Fruit fly (Drosophila melanogaster) whole organism, wandering third instar larva: ENCODE data around the gene gish.

Experiments
- Abd-B ChIP-seq: fragments of >200 bp; optimal IDR thresholded peaks from 2 replicates; lab custom pipeline; 2017; ENCODE audit warnings: missing biosample characterization, missing genetic modification characterization
- CG32264 ChIP-seq: fragments of 200-800 bp; sonication (Bioruptor generic); optimal IDR thresholded peaks from 2 replicates; lab custom pipeline; 2016; ENCODE audit warnings: missing biosample characterization, missing genetic modification characterization
- CG9705 ChIP-seq: fragments of 200-800 bp; sonication (Bioruptor generic); optimal IDR thresholded peaks from 2 replicates; lab custom pipeline; 2018; ENCODE audit warnings: missing biosample characterization, mild to moderate bottlenecking, missing genetic modification characterization
- Dfd ChIP-seq: fragments of >200 bp; optimal IDR thresholded peaks from 2 replicates; lab custom pipeline; 2017; ENCODE audit warnings: missing biosample characterization, missing genetic modification characterization
- Dif ChIP-seq: fragments of 200-275, 200-300 bp; sonication (Bioruptor generic); optimal IDR thresholded peaks from 2 replicates; lab custom pipeline; 2018; ENCODE audit warnings: missing biosample characterization, missing genetic modification characterization; ENCODE audit not compliant: partially characterized antibody
- HLH106 ChIP-seq: fragments of 200-800 bp; optimal IDR thresholded peaks from 3 replicates; lab custom pipeline; 2019; ENCODE audit warnings: missing biosample characterization, mild to moderate bottlenecking, missing genetic modification characterization, moderate library complexity
- Hnf4 ChIP-seq: fragments of 200-800 bp; sonication (Bioruptor generic); optimal IDR thresholded peaks from 2 replicates; lab custom pipeline; 2016; ENCODE audit warnings: missing biosample characterization, mild to moderate bottlenecking, missing genetic modification characterization
- Hr78 ChIP-seq: fragments of >200 bp; optimal IDR thresholded peaks from 2 replicates; lab custom pipeline; 2017; ENCODE audit warnings: missing biosample characterization, missing genetic modification characterization
- Hr83 ChIP-seq: fragments of 200-300 bp; sonication (Bioruptor generic); optimal IDR thresholded peaks from 2 replicates; lab custom pipeline; 2016; ENCODE audit warnings: missing biosample characterization, mild to moderate bottlenecking, missing genetic modification characterization, moderate library complexity; ENCODE audit not compliant: poor library complexity, severe bottlenecking
- Mio ChIP-seq: sonication (Bioruptor generic); optimal IDR thresholded peaks from 2 replicates; lab custom pipeline; 2016; ENCODE audit warnings: missing biosample characterization, missing genetic modification characterization
- Myc ChIP-seq: fragments of >200 bp; optimal IDR thresholded peaks from 2 replicates; lab custom pipeline; 2017
- N ChIP-seq: fragments of >200 bp; optimal IDR thresholded peaks from 2 replicates; lab custom pipeline; 2018; ENCODE audit warnings: missing biosample characterization, missing external identifiers, missing genetic modification characterization
- OdsH ChIP-seq: fragments of 200-800 bp; sonication (Bioruptor generic); optimal IDR thresholded peaks from 2 replicates; lab custom pipeline; 2016; ENCODE audit warnings: missing biosample characterization, mild to moderate bottlenecking, missing genetic modification characterization
- Rel ChIP-seq, 2 experiments: fragments of 200-800 bp; sonication (Bioruptor generic) in 1 of 2; optimal IDR thresholded peaks; 2 replicates in 1 of 2; 3 replicates in 1 of 2; lab custom pipeline; 2016 to 2019; ENCODE audit warnings: mild to moderate bottlenecking in 2 of 2, missing biosample characterization in 2 of 2, missing genetic modification characterization in 2 of 2, moderate library complexity in 1 of 2
- Sp1 ChIP-seq: fragments of 200-800 bp; sonication (Bioruptor generic); optimal IDR thresholded peaks from 3 replicates; lab custom pipeline; 2019; ENCODE audit warnings: missing biosample characterization, mild to moderate bottlenecking, missing genetic modification characterization, moderate library complexity
- Vsx2 ChIP-seq: fragments of 200-300, 225-300 bp; sonication (Bioruptor generic); optimal IDR thresholded peaks from 2 replicates; lab custom pipeline; 2018; ENCODE audit warnings: missing biosample characterization, missing genetic modification characterization; ENCODE audit not compliant: partially characterized antibody
- brk ChIP-seq: fragments of 200-800 bp; sonication (Bioruptor generic); optimal IDR thresholded peaks from 2 replicates; lab custom pipeline; 2016; ENCODE audit warnings: missing biosample characterization, mild to moderate bottlenecking, missing genetic modification characterization
- dl ChIP-seq, 2 experiments: fragments of 175-275, 200-275 bp in 1 of 2; fragments of 200-275 bp in 1 of 2; sonication (Bioruptor generic); optimal IDR thresholded peaks; lab custom pipeline; 2018; ENCODE audit warnings: mild to moderate bottlenecking in 2 of 2, missing biosample characterization in 2 of 2, missing genetic modification characterization in 2 of 2, moderate library complexity in 2 of 2; ENCODE audit not compliant: partially characterized antibody in 2 of 2, insufficient read depth in 1 of 2
- dmrt93B ChIP-seq: fragments of 200-800 bp; sonication (Bioruptor generic); optimal IDR thresholded peaks from 2 replicates; lab custom pipeline; 2018; ENCODE audit warnings: missing biosample characterization, mild to moderate bottlenecking, missing genetic modification characterization
- dsf ChIP-seq: sonication (Bioruptor generic); optimal IDR thresholded peaks from 2 replicates; lab custom pipeline; 2016; ENCODE audit warnings: missing biosample characterization, missing genetic modification characterization, borderline replicate concordance
- ey ChIP-seq: fragments of 200-800 bp; sonication (Bioruptor generic); optimal IDR thresholded peaks from 2 replicates; lab custom pipeline; 2016; ENCODE audit warnings: missing biosample characterization, missing genetic modification characterization
- fru ChIP-seq: fragments of 200-800 bp; sonication (Bioruptor generic); optimal IDR thresholded peaks from 3 replicates; lab custom pipeline; 2016; ENCODE audit warnings: missing biosample characterization, mild to moderate bottlenecking, missing genetic modification characterization
- jim ChIP-seq: fragments of 175-275, 200-325 bp; sonication (Bioruptor generic); optimal IDR thresholded peaks from 2 replicates; lab custom pipeline; 2016; ENCODE audit warnings: missing biosample characterization, mild to moderate bottlenecking, missing genetic modification characterization
- lola ChIP-seq: fragments of >200 bp; optimal IDR thresholded peaks from 2 replicates; lab custom pipeline; 2017; ENCODE audit warnings: missing biosample characterization, missing genetic modification characterization
- psq ChIP-seq: fragments of 200-800 bp; sonication (Bioruptor generic); optimal IDR thresholded peaks from 3 replicates; lab custom pipeline; 2017; ENCODE audit warnings: missing biosample characterization, mild to moderate bottlenecking, missing genetic modification characterization, moderate library complexity
- rgr ChIP-seq: fragments of 200-800 bp; sonication (Bioruptor generic); optimal IDR thresholded peaks from 3 replicates; lab custom pipeline; 2016; ENCODE audit warnings: missing biosample characterization, mild to moderate bottlenecking, missing genetic modification characterization
- sage ChIP-seq: fragments of 200-800 bp; sonication (Bioruptor generic); optimal IDR thresholded peaks from 2 replicates; lab custom pipeline; 2016; ENCODE audit warnings: missing biosample characterization, mild to moderate bottlenecking, missing genetic modification characterization
- sv ChIP-seq: fragments of 200-800 bp; sonication (Bioruptor generic); optimal IDR thresholded peaks from 3 replicates; lab custom pipeline; 2016; ENCODE audit warnings: missing biosample characterization, missing genetic modification characterization
- tai ChIP-seq: sonication (Bioruptor generic); optimal IDR thresholded peaks from 2 replicates; lab custom pipeline; 2016; ENCODE audit warnings: missing biosample characterization, missing genetic modification characterization
- usp ChIP-seq: fragments of >200 bp; optimal IDR thresholded peaks from 2 replicates; lab custom pipeline; 2017; ENCODE audit warnings: missing biosample characterization, missing genetic modification characterization

Gene gish

dm6 chr3R:16284481-16284880, 12.2 kb downstream of the gish start:
- TF ChIP-seq Hr78 (GFP tag; lab: Kevin White, UChicago) (no peak), Mio (GFP tag; lab: Kevin White, UChicago) (no peak), Vsx2 (GFP tag; lab: Kevin White, UChicago) (no peak), dsf (GFP tag; lab: Kevin White, UChicago) (no peak), Abd-B (GFP tag; lab: Kevin White, UChicago) (no peak), Dfd (GFP tag; lab: Kevin White, UChicago) (no peak)

DNA sequence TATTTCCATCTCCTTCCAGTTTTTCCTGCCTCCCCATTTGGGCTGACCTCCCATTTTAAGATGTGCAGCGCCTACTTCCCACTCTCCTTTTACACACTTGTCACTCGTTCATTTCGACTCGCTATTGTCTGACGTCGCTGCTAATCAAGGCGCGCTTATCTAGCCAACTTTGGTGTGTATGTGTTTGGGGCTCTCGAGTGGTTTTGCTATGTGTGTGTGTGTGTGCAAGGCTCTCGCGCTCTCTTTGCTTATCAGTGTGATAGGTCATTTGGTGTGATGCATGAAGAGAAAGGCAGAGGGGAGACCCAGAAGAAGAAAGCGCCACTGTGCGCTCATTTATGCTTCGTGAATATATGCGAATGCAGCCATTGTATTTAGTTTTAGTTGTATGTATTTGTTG, 12.6 kb downstream of the gish start:
- TF ChIP-seq brk (GFP tag; lab: Kevin White, UChicago) (no peak), Dif (GFP tag; lab: Kevin White, UChicago) (peak; percentile 24), Rel (GFP tag; optimal IDR thresholded peaks at IDR 0.05; lab: Kevin White, UChicago) (no peak), Rel (tag; optimal IDR thresholded peaks at IDR 0.05; lab: Kevin White, UChicago) (peak; percentile 65), fru (GFP tag; lab: Kevin White, UChicago) (no peak), OdsH (GFP tag; lab: Kevin White, UChicago) (no peak), dl (GFP tag; optimal IDR thresholded peaks at IDR 0.05; lab: Kevin White, UChicago; ENCODE audit: insufficient read depth in 1 of 2, partially characterized antibody in 2 of 2) (peak in 1 of 2 experiments; percentile 42), usp (no peak)

DNA sequence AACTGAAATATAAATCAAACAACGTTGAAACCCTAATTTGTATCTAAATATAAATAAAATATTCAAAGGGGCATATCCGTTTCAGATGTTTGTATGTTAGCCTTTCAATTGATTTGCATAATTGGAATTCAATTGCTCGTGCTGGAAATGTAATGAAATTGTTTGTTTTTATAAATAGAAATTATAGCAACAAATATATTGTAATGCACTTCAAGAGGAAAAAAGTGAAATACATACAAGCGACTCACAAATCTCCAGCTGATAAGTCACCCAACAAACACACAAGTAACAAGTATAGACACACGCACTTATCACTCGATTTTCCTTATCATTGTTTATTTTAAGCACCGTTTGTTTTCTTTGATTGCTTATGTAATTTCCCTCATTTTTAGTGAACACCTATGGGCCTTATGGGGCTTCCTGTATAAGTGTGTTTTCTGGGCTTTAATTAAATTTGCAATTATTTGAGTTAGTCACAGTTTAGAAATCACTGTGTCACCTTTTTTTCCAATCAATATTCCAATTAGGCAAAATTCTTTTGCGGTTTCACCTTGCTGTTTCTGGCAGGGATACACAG, 13.4 kb downstream of the gish start:
- TF ChIP-seq Rel (GFP tag; optimal IDR thresholded peaks at IDR 0.05; lab: Kevin White, UChicago): no peak
- peak; percentile 70 for TF ChIP-seq Rel (tag; optimal IDR thresholded peaks at IDR 0.05; lab: Kevin White, UChicago)
- TF ChIP-seq CG9705: no peak

dm6 chr3R:16287171-16287570, 14.9 kb downstream of the gish start:
- TF ChIP-seq N (GFP tag; lab: Kevin White, UChicago) (no peak), Vsx2 (GFP tag; lab: Kevin White, UChicago) (peak; percentile 8), psq (GFP tag; lab: Kevin White, UChicago) (peak; percentile 75), Hnf4 (GFP tag; lab: Kevin White, UChicago) (no peak)

DNA sequence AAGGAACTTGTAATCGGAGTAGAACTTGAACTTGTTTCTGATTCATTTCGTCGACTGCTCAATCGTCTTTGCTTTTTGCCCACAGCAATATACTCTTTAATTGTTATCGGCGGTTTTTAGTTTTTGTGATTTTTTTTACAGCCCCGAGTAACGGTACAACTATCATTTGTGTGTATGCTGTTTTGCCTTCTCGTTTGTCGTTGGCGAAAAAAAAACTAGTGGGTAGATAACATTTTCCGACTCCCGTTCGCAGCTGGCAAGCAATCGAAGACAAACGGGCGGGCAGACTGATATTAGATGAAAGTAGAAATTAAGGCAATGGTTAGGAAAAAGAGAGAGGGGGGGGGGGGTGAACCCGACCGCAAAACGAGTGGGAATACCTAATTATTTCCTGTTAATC, 15.6 kb downstream of the gish start:
- TF ChIP-seq jim (GFP tag; lab: Kevin White, UChicago) (no peak), sv (GFP tag; lab: Kevin White, UChicago) (no peak), ey (GFP tag; lab: Kevin White, UChicago) (no peak), Rel (GFP tag; optimal IDR thresholded peaks at IDR 0.05; lab: Kevin White, UChicago) (no peak), Rel (tag; optimal IDR thresholded peaks at IDR 0.05; lab: Kevin White, UChicago) (no peak), HLH106 (tag; lab: Kevin White, UChicago) (no peak), Sp1 (GFP tag; lab: Kevin White, UChicago) (no peak), dl (GFP tag; optimal IDR thresholded peaks at IDR 0.05; lab: Kevin White, UChicago; ENCODE audit: insufficient read depth in 1 of 2, partially characterized antibody in 2 of 2) (no peak), Hr83 (GFP tag; lab: Kevin White, UChicago) (no peak), Hnf4 (GFP tag; lab: Kevin White, UChicago) (no peak), lola (GFP tag; lab: Kevin White, UChicago) (no peak), sage (no peak), Myc (lab: Kevin White, UChicago) (no peak), fru (GFP tag; lab: Kevin White, UChicago) (no peak), rgr (GFP tag; lab: Kevin White, UChicago) (no peak), CG32264 (GFP tag; lab: Kevin White, UChicago) (no peak), usp (no peak), brk (GFP tag; lab: Kevin White, UChicago) (no peak), dmrt93B (no peak), tai (GFP tag; lab: Kevin White, UChicago) (no peak)
